Fruit fly (Drosophila melanogaster) whole organism, prepupa: ENCODE data around the gene CG32554.

Experiments
- CG16779 ChIP-seq: fragments of 200-800 bp; sonication (Bioruptor generic); optimal IDR thresholded peaks from 3 replicates; lab custom pipeline; 2017; ENCODE audit warnings: missing biosample characterization, mild to moderate bottlenecking, missing genetic modification characterization
- Lpt ChIP-seq: fragments of 200-800 bp; sonication (Bioruptor generic); optimal IDR thresholded peaks from 3 replicates; lab custom pipeline; 2016; ENCODE audit warnings: missing biosample characterization, missing genetic modification characterization
- achi ChIP-seq: fragments of 200-800 bp; sonication (Bioruptor generic); optimal IDR thresholded peaks from 3 replicates; lab custom pipeline; 2016; ENCODE audit warnings: missing biosample characterization, missing genetic modification characterization
- vri ChIP-seq: fragments of 200-800 bp; sonication (Bioruptor generic); optimal IDR thresholded peaks from 3 replicates; lab custom pipeline; 2016; ENCODE audit warnings: missing biosample characterization, mild to moderate bottlenecking, missing genetic modification characterization

dm6 chrX:17812193-17812592 lies 40.3 kb downstream of the CG32554 start:
- no peak for TF ChIP-seq vri
- no peak for TF ChIP-seq achi (GFP tag; lab: Kevin White, UChicago)
- no peak for TF ChIP-seq Lpt (GFP tag; lab: Kevin White, UChicago)
- no peak for TF ChIP-seq CG16779 (tag; lab: Kevin White, UChicago)
